Worm (Caenorhabditis elegans): ENCODE data around the gene F38E11.9.

ce11 chrIV:9440880-9441336 is 2.9 kb downstream of the F38E11.9 start, which contains the start of gene idh-1:
- TF ChIP-seq hlh-30 (tag; optimal IDR thresholded peaks at IDR 0.05; ENCODE audit: insufficient read depth): peak; percentile 44
- no peak for TF ChIP-seq F10B5.3 (tag; optimal IDR thresholded peaks at IDR 0.05)
- no peak for TF ChIP-seq snpc-4 (tag; optimal IDR thresholded peaks at IDR 0.05)
- TF ChIP-seq dve-1 (tag; optimal IDR thresholded peaks at IDR 0.05; ENCODE audit: insufficient read depth): no peak
- TF ChIP-seq ceh-82 (tag; optimal IDR thresholded peaks at IDR 0.05): no peak
- TF ChIP-seq mep-1 (tag; optimal IDR thresholded peaks at IDR 0.05): peak; percentile 41
- no peak for TF ChIP-seq pqm-1 (tag; optimal IDR thresholded peaks at IDR 0.05)
- no peak for TF ChIP-seq cey-2 (tag; optimal IDR thresholded peaks at IDR 0.05; ENCODE audit: borderline replicate concordance, insufficient read depth)
